Fruit fly (Drosophila melanogaster) whole organism, wandering third instar larva: Measurements from ENCODE around the gene CG5149.

Experiments used
- Abd-B ChIP-seq: fragments of >200 bp; optimal IDR thresholded peaks from 2 replicates; lab custom pipeline; 2017; ENCODE audit warnings: missing biosample characterization, missing genetic modification characterization
- Hr78 ChIP-seq: fragments of >200 bp; optimal IDR thresholded peaks from 2 replicates; lab custom pipeline; 2017; ENCODE audit warnings: missing biosample characterization, missing genetic modification characterization
- Mio ChIP-seq: sonication (Bioruptor generic); optimal IDR thresholded peaks from 2 replicates; lab custom pipeline; 2016; ENCODE audit warnings: missing biosample characterization, missing genetic modification characterization
- Myc ChIP-seq: fragments of >200 bp; optimal IDR thresholded peaks from 2 replicates; lab custom pipeline; 2017
- OdsH ChIP-seq: fragments of 200-800 bp; sonication (Bioruptor generic); optimal IDR thresholded peaks from 2 replicates; lab custom pipeline; 2016; ENCODE audit warnings: missing biosample characterization, mild to moderate bottlenecking, missing genetic modification characterization
- br ChIP-seq: fragments of 200-800 bp; sonication (Bioruptor generic); optimal IDR thresholded peaks from 2 replicates; lab custom pipeline; 2016; ENCODE audit warnings: missing biosample characterization, missing genetic modification characterization
- brk ChIP-seq: fragments of 200-800 bp; sonication (Bioruptor generic); optimal IDR thresholded peaks from 2 replicates; lab custom pipeline; 2016; ENCODE audit warnings: missing biosample characterization, mild to moderate bottlenecking, missing genetic modification characterization
- dmrt93B ChIP-seq: fragments of 200-800 bp; sonication (Bioruptor generic); optimal IDR thresholded peaks from 2 replicates; lab custom pipeline; 2018; ENCODE audit warnings: missing biosample characterization, mild to moderate bottlenecking, missing genetic modification characterization
- lola ChIP-seq: fragments of >200 bp; optimal IDR thresholded peaks from 2 replicates; lab custom pipeline; 2017; ENCODE audit warnings: missing biosample characterization, missing genetic modification characterization
- rgr ChIP-seq: fragments of 200-800 bp; sonication (Bioruptor generic); optimal IDR thresholded peaks from 3 replicates; lab custom pipeline; 2016; ENCODE audit warnings: missing biosample characterization, mild to moderate bottlenecking, missing genetic modification characterization

DNA sequence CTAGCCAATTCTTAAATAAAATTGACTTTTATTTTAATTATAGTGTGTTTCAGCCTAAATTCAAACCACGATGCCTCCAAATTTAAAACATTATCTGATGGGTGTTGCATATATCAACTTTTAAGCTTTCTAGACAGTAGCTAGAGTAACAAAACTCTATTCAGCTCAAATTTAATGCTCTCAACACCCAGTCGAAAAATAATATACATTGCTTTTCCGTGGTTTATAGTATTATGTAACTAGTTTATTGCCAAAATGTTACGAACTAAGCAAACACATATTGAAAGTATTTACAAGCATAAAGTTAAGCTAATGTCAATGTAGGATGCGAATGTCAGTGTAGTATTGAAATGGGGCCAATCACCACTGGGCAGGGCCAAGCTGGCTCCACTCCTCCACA is 42.3 kb upstream of the CG5149 start:
- no peak for TF ChIP-seq brk (GFP tag; lab: Kevin White, UChicago)
- no peak for TF ChIP-seq OdsH (GFP tag; lab: Kevin White, UChicago)
- TF ChIP-seq Hr78 = no peak
- TF ChIP-seq Abd-B (GFP tag; lab: Kevin White, UChicago) = no peak
- no peak for TF ChIP-seq br (GFP tag; lab: Kevin White, UChicago)
- no peak for TF ChIP-seq lola (GFP tag; lab: Kevin White, UChicago)
- TF ChIP-seq dmrt93B (GFP tag; lab: Kevin White, UChicago) = no peak
- no peak for TF ChIP-seq Mio
- no peak for TF ChIP-seq Myc
- TF ChIP-seq rgr (GFP tag; lab: Kevin White, UChicago) = no peak
